Fruit fly (Drosophila melanogaster) whole organism: ENCODE results near the gene CG14120.

Experiments used
- CG8478 ChIP-seq: fragments of >200 bp; optimal IDR thresholded peaks from 2 replicates; lab custom pipeline; 2018; ENCODE audit warnings: inconsistent platforms
- Dll ChIP-seq: fragments of >200 bp; optimal IDR thresholded peaks from 2 replicates; lab custom pipeline; 2017
- EcR ChIP-seq, 2 experiments: fragments of >200 bp; optimal IDR thresholded peaks; 2 replicates each; lab custom pipeline; 2017; ENCODE audit warnings: missing biosample characterization in 2 of 2, missing genetic modification characterization in 2 of 2, missing genetic modification reagents in 2 of 2
- pan ChIP-seq: fragments of >200 bp; optimal IDR thresholded peaks from 2 replicates; lab custom pipeline; 2017
- psq ChIP-seq: fragments of >200 bp; optimal IDR thresholded peaks from 2 replicates; lab custom pipeline; 2017
- usp ChIP-seq: fragments of >200 bp; optimal IDR thresholded peaks from 2 replicates; lab custom pipeline; 2017; ENCODE audit warnings: missing biosample characterization, missing genetic modification characterization, mixed read lengths

The CG14120 gene

dm6 chr3L:12861255-12861899, 23.5 kb upstream of the CG14120 start, which contains the start of gene CG32107:
TSS of gene CG32107 (minus strand) at chr3L:12861305.
- no peak for TF ChIP-seq psq (lab: Kevin White, UChicago)
- no peak for TF ChIP-seq Dll (lab: Kevin White, UChicago)
- no peak for TF ChIP-seq usp (GFP tag; lab: Kevin White, UChicago)
- TF ChIP-seq CG8478 (lab: Kevin White, UChicago) = no peak
- no peak for TF ChIP-seq EcR (GFP tag; optimal IDR thresholded peaks at IDR 0.05; lab: Kevin White, UChicago)
- TF ChIP-seq pan (lab: Kevin White, UChicago) = no peak

DNA sequence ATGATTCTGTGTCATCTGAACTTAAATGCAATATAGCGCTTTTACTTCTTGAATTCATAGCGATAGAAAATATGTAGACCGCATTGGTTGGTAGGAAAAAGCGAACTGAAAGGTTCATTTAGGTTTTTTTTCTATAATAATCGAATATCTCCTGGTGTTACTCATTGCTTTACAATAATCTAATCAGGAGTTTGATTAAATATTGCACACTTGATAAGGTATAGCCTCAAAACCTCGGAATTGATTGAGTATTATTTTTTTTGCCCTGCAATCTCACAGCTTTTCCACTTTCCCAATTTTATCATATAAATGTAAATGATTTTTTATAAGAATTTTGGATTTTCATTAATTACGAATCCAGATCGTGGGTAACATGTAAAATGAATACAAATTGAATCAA, 22.0 kb upstream of the CG14120 start, which contains the start of gene CG10943:
TSS of gene CG10943 (minus strand) at position 101 of the 400 bp plus-strand sequence.
- TF ChIP-seq EcR (GFP tag; optimal IDR thresholded peaks at IDR 0.05; lab: Kevin White, UChicago) = no peak
- TF ChIP-seq pan (lab: Kevin White, UChicago) = no peak
- TF ChIP-seq Dll (lab: Kevin White, UChicago) = no peak
- no peak for TF ChIP-seq usp (GFP tag; lab: Kevin White, UChicago)
- TF ChIP-seq psq (lab: Kevin White, UChicago) = no peak
- no peak for TF ChIP-seq CG8478 (lab: Kevin White, UChicago)

dm6 chr3L:12864472-12864871, 20.4 kb upstream of the CG14120 start:
- TF ChIP-seq usp (GFP tag; lab: Kevin White, UChicago) = no peak
- no peak for TF ChIP-seq psq (lab: Kevin White, UChicago)
- TF ChIP-seq pan (lab: Kevin White, UChicago) = no peak
- no peak for TF ChIP-seq CG8478 (lab: Kevin White, UChicago)
- TF ChIP-seq EcR (GFP tag; optimal IDR thresholded peaks at IDR 0.05; lab: Kevin White, UChicago) = no peak
- TF ChIP-seq Dll (lab: Kevin White, UChicago) = no peak

dm6 chr3L:12867956-12868443, 16.8 kb upstream of the CG14120 start:
- TF ChIP-seq pan (lab: Kevin White, UChicago) (no peak), Dll (lab: Kevin White, UChicago) (no peak), EcR (GFP tag; optimal IDR thresholded peaks at IDR 0.05; lab: Kevin White, UChicago) (no peak), psq (lab: Kevin White, UChicago) (no peak), usp (GFP tag; lab: Kevin White, UChicago) (no peak), CG8478 (lab: Kevin White, UChicago) (no peak)

DNA sequence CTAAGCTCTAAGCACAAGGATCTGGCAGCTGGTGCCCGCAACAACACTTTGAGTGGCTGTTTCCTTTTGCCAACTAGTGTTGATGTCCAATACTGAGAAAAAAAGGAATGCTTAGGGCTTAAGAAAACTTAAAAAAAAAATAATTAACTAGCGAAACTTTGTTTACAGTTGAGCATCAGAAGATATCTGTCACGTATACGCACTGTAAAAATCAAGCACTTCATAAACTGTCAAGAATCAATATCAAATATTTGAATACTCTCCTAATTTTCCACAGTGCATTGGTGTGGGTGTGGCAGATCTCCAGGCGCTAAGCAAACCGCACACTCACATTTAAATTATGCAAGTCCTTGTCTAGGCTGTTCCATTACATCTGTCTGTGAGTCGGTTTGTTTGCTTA, 10.6 kb upstream of the CG14120 start:
- TF ChIP-seq CG8478 (lab: Kevin White, UChicago) = no peak
- TF ChIP-seq psq (lab: Kevin White, UChicago) = no peak

dm6 chr3L:12889353-12889820, 4.5 kb downstream of the CG14120 start, which contains the start of gene CG43894:
TSS of gene CG43894 (plus strand) at chr3L:12889770.
- TF ChIP-seq CG8478 (lab: Kevin White, UChicago) = no peak

- no peak for TF ChIP-seq usp (GFP tag; lab: Kevin White, UChicago)
- TF ChIP-seq CG8478 (lab: Kevin White, UChicago) = no peak
- no peak for TF ChIP-seq pan (lab: Kevin White, UChicago)
- TF ChIP-seq psq (lab: Kevin White, UChicago) = no peak
- no peak for TF ChIP-seq EcR (GFP tag; optimal IDR thresholded peaks at IDR 0.05; lab: Kevin White, UChicago)
- TF ChIP-seq Dll (lab: Kevin White, UChicago) = no peak
Observed at dm6 chr3L:12892485-12893173, 7.8 kb downstream of the CG14120 start, which contains the start of gene CG14118. TSS of gene CG14118 (plus strand) at chr3L:12892658.

- TF ChIP-seq usp (GFP tag; lab: Kevin White, UChicago) (no peak), Dll (lab: Kevin White, UChicago) (no peak), pan (lab: Kevin White, UChicago) (no peak), EcR (GFP tag; optimal IDR thresholded peaks at IDR 0.05; lab: Kevin White, UChicago) (no peak), psq (lab: Kevin White, UChicago) (no peak), CG8478 (lab: Kevin White, UChicago) (no peak)
Observed at dm6 chr3L:12902579-12903228, 17.9 kb downstream of the CG14120 start, which contains the start of gene CG12520. TSS of gene CG12520 (minus strand) at chr3L:12902737.

dm6 chr3L:12903611-12904010, 18.8 kb downstream of the CG14120 start, which contains the start of gene CG32117:
TSS of gene CG32117 (minus strand) at chr3L:12903711.
- no peak for TF ChIP-seq pan (lab: Kevin White, UChicago)
- no peak for TF ChIP-seq EcR (GFP tag; optimal IDR thresholded peaks at IDR 0.05; lab: Kevin White, UChicago)
- TF ChIP-seq Dll (lab: Kevin White, UChicago) = no peak
- TF ChIP-seq psq (lab: Kevin White, UChicago) = no peak
- no peak for TF ChIP-seq usp (GFP tag; lab: Kevin White, UChicago)
- TF ChIP-seq CG8478 (lab: Kevin White, UChicago) = no peak

DNA sequence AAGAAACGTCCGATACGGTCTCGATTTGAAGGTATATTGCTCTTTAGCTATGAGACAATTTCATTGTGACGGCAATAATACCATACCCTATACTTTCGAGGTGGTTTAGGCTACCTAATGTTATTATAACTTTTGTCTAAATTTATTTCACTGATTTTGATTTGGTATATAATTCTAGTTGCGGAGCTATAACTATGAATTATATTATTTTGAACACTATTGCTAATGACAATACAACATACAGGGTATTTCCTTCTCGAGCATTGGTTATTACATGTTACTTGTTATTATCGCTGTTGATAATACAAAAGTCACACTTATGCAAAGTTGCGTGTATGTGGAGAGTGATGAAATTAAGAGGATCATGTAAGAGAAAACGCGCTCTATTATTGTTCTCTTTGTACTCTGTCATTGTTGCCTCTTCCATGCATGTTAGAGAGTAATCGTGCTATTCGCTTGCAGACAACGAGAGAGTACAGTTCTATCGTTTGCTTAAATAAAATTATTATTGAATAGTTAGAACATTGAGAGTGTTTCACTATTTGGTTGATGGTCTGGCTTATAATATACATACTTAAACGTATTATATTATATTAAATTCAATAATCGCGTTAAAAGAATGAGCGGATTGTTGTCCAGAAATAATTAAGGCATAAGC, 28.9 kb downstream of the CG14120 start, which contains the start of gene CG32115:
TSS of gene CG32115 (minus strand) at position 38 of the 658 bp plus-strand sequence.
- TF ChIP-seq pan (lab: Kevin White, UChicago) = peak; percentile 93
- no peak for TF ChIP-seq Dll (lab: Kevin White, UChicago)
- no peak for TF ChIP-seq EcR (GFP tag; optimal IDR thresholded peaks at IDR 0.05; lab: Kevin White, UChicago)
- no peak for TF ChIP-seq usp (GFP tag; lab: Kevin White, UChicago)
- no peak for TF ChIP-seq CG8478 (lab: Kevin White, UChicago)
